Worm (Caenorhabditis elegans): ENCODE measurements around the gene D1046.2.

- TF ChIP-seq rec-8 (tag; optimal IDR thresholded peaks at IDR 0.05) (no peak), let-607 (tag; optimal IDR thresholded peaks at IDR 0.05) (no peak), unc-130 (GFP tag; optimal IDR thresholded peaks at IDR 0.05) (no peak), zfh-2 (GFP tag; conservative IDR thresholded peaks at IDR 0.05) (no peak), ama-1 (optimal IDR thresholded peaks at IDR 0.05) (no peak), ama-1 (GFP tag; optimal IDR thresholded peaks at IDR 0.05) (no peak), ztf-22 (GFP tag; optimal IDR thresholded peaks at IDR 0.05) (no peak), ccch-3 (GFP tag; optimal IDR thresholded peaks at IDR 0.05) (no peak), attf-6 (GFP tag; IDR thresholded peaks at IDR 0.05) (no peak), tbp1 (GFP tag; optimal IDR thresholded peaks at IDR 0.05) (no peak), athp-1 (tag; optimal IDR thresholded peaks at IDR 0.05) (no peak), ceh-91 (GFP tag; IDR thresholded peaks at IDR 0.05) (no peak), snpc-4 (GFP tag; optimal IDR thresholded peaks at IDR 0.05) (no peak), snpc-4 (tag; optimal IDR thresholded peaks at IDR 0.05) (no peak), nhr-90 (tag; optimal IDR thresholded peaks at IDR 0.05) (no peak), cebp-2 (GFP tag; IDR thresholded peaks at IDR 0.05) (no peak)
Measured at ce11 chrIV:8892558-8892957, 33.3 kb downstream of the D1046.2 start, which contains the start of gene C27B7.2.
